Fruit fly (Drosophila melanogaster): Measurements from ENCODE around the gene CG13599.
A peak's percentile ranks its signal among the peaks of the same experiment; 100 is the strongest.

DNA sequence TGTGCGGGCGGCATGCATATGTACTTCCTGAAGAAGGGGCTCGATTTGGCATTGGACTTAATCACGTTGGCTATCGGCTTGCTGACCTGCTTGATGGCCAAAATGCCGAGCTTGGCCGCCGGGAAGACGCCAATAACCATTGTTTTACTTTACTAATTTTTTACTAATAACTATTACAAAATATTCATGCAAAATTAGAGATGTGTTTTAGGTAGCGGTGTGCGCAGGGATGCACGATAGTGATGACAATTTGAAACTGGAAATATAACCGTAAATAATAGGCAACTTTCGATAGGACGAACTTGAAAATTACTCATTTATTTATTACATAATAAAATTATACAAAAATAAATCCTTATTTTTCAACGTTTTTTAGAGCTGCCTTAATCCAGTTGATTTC lies 4.0 kb upstream of the CG13599 start, which contains the start of gene CG13601:
- no peak for TF ChIP-seq kay (GFP tag; ENCODE audit: borderline replicate concordance)
- TF ChIP-seq CG7045 (GFP tag; optimal IDR thresholded peaks at IDR 0.05), result no peak
- TF ChIP-seq pad (GFP tag; optimal IDR thresholded peaks at IDR 0.05), result no peak
- no peak for TF ChIP-seq CG5204 (GFP tag; optimal IDR thresholded peaks at IDR 0.05)
- peak; percentile 30 for TF ChIP-seq CG1620 (GFP tag; optimal IDR thresholded peaks at IDR 0.05)
- peak; percentile 27 for TF ChIP-seq CG12768 (GFP tag; optimal IDR thresholded peaks at IDR 0.05)
- TF ChIP-seq CG14711 (tag; optimal IDR thresholded peaks at IDR 0.05), result no peak
- no peak for TF ChIP-seq CG33017 (tag; optimal IDR thresholded peaks at IDR 0.05)
- no peak for TF ChIP-seq CG7101 (tag; optimal IDR thresholded peaks at IDR 0.05)
- no peak for TF ChIP-seq cnc (optimal IDR thresholded peaks at IDR 0.05)
- no peak for TF ChIP-seq Clk (GFP tag; optimal IDR thresholded peaks at IDR 0.05)
- peak; percentile 56 for TF ChIP-seq Mnt (GFP tag; optimal IDR thresholded peaks at IDR 0.05)
- no peak for TF ChIP-seq Crg-1 (GFP tag; optimal IDR thresholded peaks at IDR 0.05)
